Worm (Caenorhabditis elegans): ENCODE measurements around the gene nas-18.

ce11 chrV:11421605-11422004, 25.4 kb downstream of the nas-18 start, which contains the start of gene des-2:
- TF ChIP-seq unc-62 (GFP tag; optimal IDR thresholded peaks at IDR 0.05 in 1 of 2) (no peak), unc-62 (tag; optimal IDR thresholded peaks at IDR 0.05) (no peak), lim-7 (GFP tag; IDR thresholded peaks at IDR 0.05) (no peak), skn-1 (tag; optimal IDR thresholded peaks at IDR 0.05) (no peak), fos-1 (tag; optimal IDR thresholded peaks at IDR 0.05) (no peak), spr-3 (GFP tag; optimal IDR thresholded peaks at IDR 0.05) (no peak), sdz-12 (GFP tag; optimal IDR thresholded peaks at IDR 0.05) (no peak), zag-1 (tag; optimal IDR thresholded peaks at IDR 0.05) (no peak), lin-13 (GFP tag; optimal IDR thresholded peaks at IDR 0.05) (no peak), nhr-77 (tag; optimal IDR thresholded peaks at IDR 0.05) (no peak), ztf-11 (tag; optimal IDR thresholded peaks at IDR 0.05) (no peak), madf-9 (GFP tag; conservative IDR thresholded peaks at IDR 0.05) (no peak)

Measured in whole organism, L4 larva.